Worm (Caenorhabditis elegans): ENCODE data around the gene phlp-2.

phlp-2 gene

DNA sequence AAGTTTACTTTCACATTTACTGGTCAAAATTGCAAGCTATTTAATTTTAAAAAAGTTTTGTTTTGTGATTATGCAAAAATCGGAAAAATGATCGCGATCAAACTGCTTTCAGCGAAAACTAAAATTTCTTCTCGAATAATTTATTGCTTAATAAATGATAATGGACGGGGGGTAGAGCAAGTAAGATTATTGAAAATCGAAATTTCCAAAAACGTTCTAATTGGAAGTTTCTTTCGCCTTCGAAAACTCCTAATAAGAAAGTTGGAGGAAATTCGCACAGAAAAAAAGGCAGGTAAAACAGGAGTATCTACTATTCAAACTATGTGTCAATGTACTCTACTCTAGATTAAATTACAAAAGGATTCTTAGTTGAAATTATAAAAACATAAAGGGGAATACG, 37.1 kb upstream of the phlp-2 start:
- TF ChIP-seq nhr-11 (tag; optimal IDR thresholded peaks at IDR 0.05) (no peak), sea-2 (GFP tag; optimal IDR thresholded peaks at IDR 0.05) (no peak), lin-15B (tag; optimal IDR thresholded peaks at IDR 0.05) (no peak), nhr-237 (tag; optimal IDR thresholded peaks at IDR 0.05) (no peak), ceh-28 (tag; optimal IDR thresholded peaks at IDR 0.05) (no peak), lsy-12 (tag; optimal IDR thresholded peaks at IDR 0.05) (no peak), elt-1 (tag; optimal IDR thresholded peaks at IDR 0.05) (no peak), egl-27 (tag; optimal IDR thresholded peaks at IDR 0.05) (no peak), pha-4 (tag; optimal IDR thresholded peaks at IDR 0.05) (no peak), ceh-82 (tag; optimal IDR thresholded peaks at IDR 0.05) (no peak)

DNA sequence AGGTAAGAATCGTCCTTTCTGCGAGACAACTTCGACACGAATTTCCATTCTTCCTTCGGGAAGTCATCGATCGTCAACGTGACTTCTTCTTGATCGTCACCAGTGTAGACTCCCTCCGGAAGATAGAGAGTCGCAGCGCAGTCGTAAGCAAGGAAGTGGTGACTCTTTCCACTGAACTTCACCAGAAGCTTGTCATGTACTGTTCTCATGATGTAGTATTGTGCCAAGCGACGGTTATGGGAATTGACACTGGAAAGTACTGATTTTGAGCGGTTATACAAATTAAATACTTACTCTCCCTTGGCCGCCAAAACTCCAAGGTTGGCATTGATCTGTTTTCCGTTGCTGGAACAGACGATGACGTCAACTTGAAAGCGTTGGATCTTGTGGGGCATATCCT, 33.8 kb upstream of the phlp-2 start:
- TF ChIP-seq tbx-2 (tag; optimal IDR thresholded peaks at IDR 0.05), result no peak
- no peak for TF ChIP-seq ztf-4 (tag; optimal IDR thresholded peaks at IDR 0.05)
- TF ChIP-seq ceh-16 (tag; optimal IDR thresholded peaks at IDR 0.05), result no peak
- TF ChIP-seq fkh-2 (tag; optimal IDR thresholded peaks at IDR 0.05), result no peak
- no peak for TF ChIP-seq ceh-28 (tag; optimal IDR thresholded peaks at IDR 0.05)
- no peak for TF ChIP-seq lsy-12 (tag; optimal IDR thresholded peaks at IDR 0.05)
- TF ChIP-seq nhr-67 (tag; optimal IDR thresholded peaks at IDR 0.05), result no peak
- no peak for TF ChIP-seq nhr-76 (tag; optimal IDR thresholded peaks at IDR 0.05)
- no peak for TF ChIP-seq ama-1 (optimal IDR thresholded peaks at IDR 0.05)
- TF ChIP-seq ceh-9 (tag; optimal IDR thresholded peaks at IDR 0.05), result no peak
- TF ChIP-seq lin-15B (tag; optimal IDR thresholded peaks at IDR 0.05), result no peak
- no peak for TF ChIP-seq nhr-11 (tag; optimal IDR thresholded peaks at IDR 0.05)
- no peak for TF ChIP-seq egl-5 (tag; optimal IDR thresholded peaks at IDR 0.05)
- TF ChIP-seq nhr-77 (tag; optimal IDR thresholded peaks at IDR 0.05), result no peak
- TF ChIP-seq jun-1 (tag; optimal IDR thresholded peaks at IDR 0.05), result no peak
- no peak for TF ChIP-seq mml-1 (tag; optimal IDR thresholded peaks at IDR 0.05)
- TF ChIP-seq nhr-25 (tag; optimal IDR thresholded peaks at IDR 0.05), result no peak
- no peak for TF ChIP-seq ZK546.5 (tag; optimal IDR thresholded peaks at IDR 0.05)
- TF ChIP-seq nhr-23 (tag; optimal IDR thresholded peaks at IDR 0.05), result no peak
- no peak for TF ChIP-seq zag-1 (tag; optimal IDR thresholded peaks at IDR 0.05)

DNA sequence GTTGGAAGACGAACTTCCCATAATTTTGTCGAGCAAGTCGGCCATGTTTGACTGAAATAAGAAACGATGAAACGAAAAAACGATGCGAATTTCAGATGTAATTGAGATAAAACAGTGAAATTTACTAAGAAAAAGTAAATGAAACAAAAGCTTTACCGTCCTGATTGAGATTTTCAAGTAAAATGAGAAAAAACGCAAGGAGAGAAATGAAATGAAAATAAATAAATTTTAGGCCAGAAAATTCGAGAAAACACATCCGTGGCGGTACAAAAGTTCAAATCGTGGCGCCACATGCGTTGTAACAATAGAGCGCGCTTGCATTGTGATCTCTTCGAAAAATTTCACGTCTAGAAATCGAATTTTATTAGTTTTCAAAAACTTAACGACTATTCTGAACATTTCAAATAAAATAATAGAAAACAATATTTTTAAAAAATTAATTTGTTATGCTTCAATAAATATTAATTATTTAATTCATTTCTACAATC, 33.1 kb upstream of the phlp-2 start, which contains the start of the genes hrde-1 and C16C10.13:
TSS of gene hrde-1 (minus strand) at position 51 of the 488 bp plus-strand sequence.
TSS of gene C16C10.13 (plus strand) at position 332 of the 488 bp plus-strand sequence.
- no peak for TF ChIP-seq snpc-4 (tag; optimal IDR thresholded peaks at IDR 0.05)
- TF ChIP-seq lin-39 (tag; optimal IDR thresholded peaks at IDR 0.05), result no peak
- no peak for TF ChIP-seq nhr-77 (tag; optimal IDR thresholded peaks at IDR 0.05)
- no peak for TF ChIP-seq unc-62 (GFP tag; optimal IDR thresholded peaks at IDR 0.05)
- no peak for TF ChIP-seq tbx-2 (tag; optimal IDR thresholded peaks at IDR 0.05)
- no peak for TF ChIP-seq mml-1 (tag; optimal IDR thresholded peaks at IDR 0.05)
- no peak for TF ChIP-seq eor-1 (tag; optimal IDR thresholded peaks at IDR 0.05)
- no peak for TF ChIP-seq zag-1 (tag; optimal IDR thresholded peaks at IDR 0.05)
- no peak for TF ChIP-seq nhr-67 (tag; optimal IDR thresholded peaks at IDR 0.05)
- no peak for TF ChIP-seq elt-3 (tag; optimal IDR thresholded peaks at IDR 0.05)
- no peak for TF ChIP-seq daf-12 (tag; optimal IDR thresholded peaks at IDR 0.05)

DNA sequence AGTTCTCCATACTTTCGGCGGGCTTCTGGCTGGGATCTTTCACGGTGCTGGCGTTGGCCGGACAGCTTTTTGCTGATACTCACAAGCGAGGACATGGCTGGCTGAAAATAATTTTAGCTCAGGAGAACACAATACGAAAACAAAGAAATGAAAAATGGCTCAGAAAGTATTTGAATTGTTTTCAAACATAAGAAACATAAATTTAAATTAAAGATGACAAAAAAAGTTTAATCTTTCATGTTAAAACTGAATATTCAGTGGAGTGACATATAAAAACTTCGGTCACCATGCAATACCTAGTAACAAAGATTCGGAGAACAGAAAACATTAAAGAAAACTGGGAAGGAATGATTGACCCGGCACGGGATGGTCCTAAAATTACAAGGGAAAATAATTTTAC, 30.7 kb upstream of the phlp-2 start, which contains the start of gene C16C10.2:
TSS of gene C16C10.2 (minus strand) at position 101 of the 400 bp plus-strand sequence.
- TF ChIP-seq nhr-23 (tag; optimal IDR thresholded peaks at IDR 0.05) (no peak), ztf-4 (tag; optimal IDR thresholded peaks at IDR 0.05) (no peak), nfya-1 (tag; optimal IDR thresholded peaks at IDR 0.05; ENCODE audit: insufficient read depth) (no peak), elt-3 (tag; optimal IDR thresholded peaks at IDR 0.05) (no peak), nhr-28 (tag; optimal IDR thresholded peaks at IDR 0.05) (no peak), sea-2 (GFP tag; optimal IDR thresholded peaks at IDR 0.05) (no peak), nhr-77 (tag; optimal IDR thresholded peaks at IDR 0.05) (no peak), elt-2 (tag; optimal IDR thresholded peaks at IDR 0.05) (no peak), R02D3.7 (tag; optimal IDR thresholded peaks at IDR 0.05) (no peak), hmg-11 (tag; optimal IDR thresholded peaks at IDR 0.05) (no peak)
